Worm (Caenorhabditis elegans): ENCODE results near the gene max-1.
A peak's percentile ranks its signal among the peaks of the same experiment; 100 is the strongest.

The max-1 gene

DNA sequence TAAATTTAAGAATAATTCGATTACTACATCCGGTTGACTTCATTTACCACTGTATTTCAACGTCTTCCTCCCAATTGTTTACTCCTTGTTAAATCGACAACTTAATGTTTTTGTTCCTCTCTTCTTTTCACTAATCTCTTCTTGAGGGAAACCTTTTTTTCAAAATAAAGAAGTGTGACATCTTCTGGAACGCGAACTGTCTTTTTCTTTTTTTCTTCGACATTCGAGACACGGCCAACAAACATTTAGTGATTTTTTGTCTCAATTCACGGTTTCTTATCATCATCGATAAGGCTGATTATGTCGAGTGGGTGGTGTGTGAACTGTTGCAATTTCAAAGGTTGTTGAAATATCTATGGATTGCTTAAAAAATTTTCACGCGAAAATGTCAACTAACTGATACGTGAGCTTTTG lies 34.8 kb downstream of the max-1 start:
- TF ChIP-seq nhr-76 (tag; optimal IDR thresholded peaks at IDR 0.05) (no peak), ceh-43 (GFP tag; optimal IDR thresholded peaks at IDR 0.05) (no peak), ceh-39 (tag; optimal IDR thresholded peaks at IDR 0.05) (no peak), bed-3 (GFP tag; optimal IDR thresholded peaks at IDR 0.05) (no peak), M03D4.4 (tag; optimal IDR thresholded peaks at IDR 0.05) (no peak), unc-39 (tag; optimal IDR thresholded peaks at IDR 0.05) (no peak), blmp-1 (tag; optimal IDR thresholded peaks at IDR 0.05) (no peak), sptf-1 (tag; optimal IDR thresholded peaks at IDR 0.05) (no peak), lsy-2 (tag; optimal IDR thresholded peaks at IDR 0.05) (no peak), elt-1 (tag; optimal IDR thresholded peaks at IDR 0.05; ENCODE audit: borderline replicate concordance, insufficient read depth) (no peak), snpc-4 (tag; optimal IDR thresholded peaks at IDR 0.05) (no peak), ham-2 (GFP tag; optimal IDR thresholded peaks at IDR 0.05) (no peak), hlh-1 (tag; optimal IDR thresholded peaks at IDR 0.05) (no peak), pha-4 (tag; optimal IDR thresholded peaks at IDR 0.05) (no peak), sem-2 (GFP tag; optimal IDR thresholded peaks at IDR 0.05) (no peak), nhr-28 (tag; optimal IDR thresholded peaks at IDR 0.05) (no peak), cnd-1 (tag; optimal IDR thresholded peaks at IDR 0.05) (no peak), tbx-8 (GFP tag; optimal IDR thresholded peaks at IDR 0.05) (no peak), lin-13 (tag; optimal IDR thresholded peaks at IDR 0.05) (no peak)

DNA sequence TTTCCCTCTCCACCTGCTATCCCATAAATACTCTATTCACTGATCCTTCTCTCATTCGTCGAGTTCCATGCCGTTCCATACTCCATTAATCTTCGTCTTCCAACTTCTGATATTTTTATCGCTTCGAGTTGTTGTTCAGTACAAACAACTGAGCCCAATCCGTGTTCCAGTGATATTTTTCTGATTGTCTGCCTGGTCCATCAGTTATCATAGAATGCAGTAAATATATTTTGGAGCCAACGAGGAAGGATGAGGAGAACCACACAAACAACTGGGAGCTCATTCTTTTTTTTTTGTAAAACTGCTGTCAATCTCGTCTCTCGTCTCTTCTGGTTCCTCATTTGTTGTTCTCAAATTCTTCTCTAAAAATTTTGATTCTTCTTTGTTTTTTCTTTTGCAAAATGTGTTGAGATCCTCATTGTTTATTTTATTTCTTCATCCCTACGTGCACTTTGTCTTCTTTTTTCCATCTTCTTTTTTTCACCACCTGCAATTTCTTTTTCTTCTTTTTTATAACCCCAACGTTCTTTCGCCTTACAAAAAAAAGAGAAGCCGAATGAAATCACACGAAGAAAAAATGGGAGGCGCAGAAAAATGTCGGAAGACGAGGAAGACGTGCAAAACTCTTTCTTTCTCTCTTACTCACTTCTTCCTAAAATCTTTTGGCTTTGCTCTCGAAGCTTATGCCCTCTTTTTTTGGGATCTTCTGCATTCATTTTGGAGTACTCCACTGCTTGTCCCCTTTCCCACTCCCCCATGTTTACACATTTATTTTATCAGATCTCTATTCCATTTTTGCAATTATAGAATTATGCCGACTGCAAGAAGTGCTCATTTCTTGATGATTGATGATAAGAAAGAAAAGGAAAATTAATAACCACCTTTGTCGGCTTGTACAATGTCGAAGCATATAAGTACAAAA lies 36.0 kb downstream of the max-1 start:
- TF ChIP-seq drap-1 (GFP tag; optimal IDR thresholded peaks at IDR 0.05) (no peak), nhr-237 (tag; optimal IDR thresholded peaks at IDR 0.05) (no peak), zip-8 (tag; optimal IDR thresholded peaks at IDR 0.05) (no peak), lin-13 (tag; optimal IDR thresholded peaks at IDR 0.05) (no peak), elt-1 (tag; optimal IDR thresholded peaks at IDR 0.05; ENCODE audit: borderline replicate concordance, insufficient read depth) (no peak), lin-32 (GFP tag; optimal IDR thresholded peaks at IDR 0.05) (no peak), unc-62 (GFP tag; optimal IDR thresholded peaks at IDR 0.05) (no peak), bed-3 (GFP tag; optimal IDR thresholded peaks at IDR 0.05) (no peak), sptf-1 (tag; optimal IDR thresholded peaks at IDR 0.05) (no peak), cnd-1 (tag; optimal IDR thresholded peaks at IDR 0.05) (no peak), sem-2 (GFP tag; optimal IDR thresholded peaks at IDR 0.05) (no peak), hlh-1 (tag; optimal IDR thresholded peaks at IDR 0.05) (no peak), snpc-4 (tag; optimal IDR thresholded peaks at IDR 0.05) (no peak), M03D4.4 (tag; optimal IDR thresholded peaks at IDR 0.05) (no peak)

DNA sequence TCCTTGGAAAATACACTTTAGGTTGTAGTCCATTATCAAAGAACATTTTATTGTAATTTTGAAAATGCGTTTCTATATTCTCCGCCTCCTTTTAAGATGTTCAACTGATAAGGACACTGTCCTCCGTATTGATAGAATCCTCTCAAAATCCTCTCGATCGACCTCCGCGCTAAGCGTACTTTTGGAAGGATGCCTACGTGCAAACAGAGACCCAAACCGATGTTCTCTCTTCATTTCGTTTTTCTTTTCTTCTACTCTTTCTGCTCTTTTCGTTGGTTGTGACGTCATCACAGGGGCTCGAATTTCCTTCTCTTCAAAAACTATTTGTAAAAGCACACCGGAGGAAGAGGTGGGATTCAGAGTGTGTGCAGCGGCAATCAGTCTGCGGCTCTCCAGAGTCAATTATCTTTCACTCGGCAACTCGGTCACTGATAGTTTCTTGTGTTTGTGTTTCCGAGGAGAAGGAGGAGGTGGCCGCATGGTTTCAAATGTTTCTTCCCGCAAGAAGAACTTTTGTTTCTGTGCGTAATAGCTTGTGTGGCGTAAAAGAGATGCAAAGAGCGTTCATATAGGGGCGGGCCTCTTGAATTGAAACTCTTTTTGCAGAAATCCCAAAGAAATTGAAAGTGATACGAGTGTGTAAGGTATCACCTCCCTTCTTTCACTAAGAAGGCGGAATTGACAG lies 37.4 kb downstream of the max-1 start, which contains the start of gene C34B4.2:
Gene C34B4.2, plus strand, starts transcription at position 614 of the 685 bp plus-strand sequence.
- TF ChIP-seq M03D4.4 (tag; optimal IDR thresholded peaks at IDR 0.05) (no peak), nhr-76 (tag; optimal IDR thresholded peaks at IDR 0.05) (no peak), ztf-11 (tag; optimal IDR thresholded peaks at IDR 0.05) (no peak), unc-120 (tag; optimal IDR thresholded peaks at IDR 0.05; ENCODE audit: poor library complexity, severe bottlenecking) (peak; percentile 14), nhr-2 (tag; optimal IDR thresholded peaks at IDR 0.05) (no peak), lsy-2 (tag; optimal IDR thresholded peaks at IDR 0.05) (no peak), nhr-237 (tag; optimal IDR thresholded peaks at IDR 0.05) (peak; percentile 44), mep-1 (tag; optimal IDR thresholded peaks at IDR 0.05) (no peak), ham-2 (GFP tag; optimal IDR thresholded peaks at IDR 0.05) (no peak), sem-2 (GFP tag; optimal IDR thresholded peaks at IDR 0.05) (no peak), nhr-28 (tag; optimal IDR thresholded peaks at IDR 0.05) (no peak), mls-2 (tag; optimal IDR thresholded peaks at IDR 0.05) (no peak), elt-1 (tag; optimal IDR thresholded peaks at IDR 0.05; ENCODE audit: borderline replicate concordance, insufficient read depth) (no peak), unc-39 (tag; optimal IDR thresholded peaks at IDR 0.05) (no peak), hlh-1 (tag; optimal IDR thresholded peaks at IDR 0.05) (peak; percentile 49), ces-1 (GFP tag; optimal IDR thresholded peaks at IDR 0.05) (peak; percentile 12), elt-3 (tag; optimal IDR thresholded peaks at IDR 0.05) (no peak), ceh-39 (tag; optimal IDR thresholded peaks at IDR 0.05) (no peak), mab-5 (tag; optimal IDR thresholded peaks at IDR 0.05) (no peak), tbx-8 (GFP tag; optimal IDR thresholded peaks at IDR 0.05) (no peak), lin-32 (GFP tag; optimal IDR thresholded peaks at IDR 0.05) (no peak), bed-3 (GFP tag; optimal IDR thresholded peaks at IDR 0.05) (no peak), flh-1 (GFP tag; optimal IDR thresholded peaks at IDR 0.05) (no peak), lin-13 (tag; optimal IDR thresholded peaks at IDR 0.05) (no peak), snpc-4 (tag; optimal IDR thresholded peaks at IDR 0.05) (no peak), zip-8 (tag; optimal IDR thresholded peaks at IDR 0.05) (peak; percentile 43), drap-1 (GFP tag; optimal IDR thresholded peaks at IDR 0.05) (no peak), ceh-43 (GFP tag; optimal IDR thresholded peaks at IDR 0.05) (no peak), nhr-12 (tag; optimal IDR thresholded peaks at IDR 0.05) (no peak), sptf-1 (tag; optimal IDR thresholded peaks at IDR 0.05) (no peak), cnd-1 (tag; optimal IDR thresholded peaks at IDR 0.05) (no peak), unc-62 (GFP tag; optimal IDR thresholded peaks at IDR 0.05) (no peak), pha-4 (tag; optimal IDR thresholded peaks at IDR 0.05) (peak; percentile 38), blmp-1 (tag; optimal IDR thresholded peaks at IDR 0.05) (no peak), ceh-83 (GFP tag; optimal IDR thresholded peaks at IDR 0.05) (no peak)

Measured in whole organism, mixed stage, embryonic.